Worm (Caenorhabditis elegans): Measurements from ENCODE around the gene R08E5.4.

R08E5.4 gene

DNA sequence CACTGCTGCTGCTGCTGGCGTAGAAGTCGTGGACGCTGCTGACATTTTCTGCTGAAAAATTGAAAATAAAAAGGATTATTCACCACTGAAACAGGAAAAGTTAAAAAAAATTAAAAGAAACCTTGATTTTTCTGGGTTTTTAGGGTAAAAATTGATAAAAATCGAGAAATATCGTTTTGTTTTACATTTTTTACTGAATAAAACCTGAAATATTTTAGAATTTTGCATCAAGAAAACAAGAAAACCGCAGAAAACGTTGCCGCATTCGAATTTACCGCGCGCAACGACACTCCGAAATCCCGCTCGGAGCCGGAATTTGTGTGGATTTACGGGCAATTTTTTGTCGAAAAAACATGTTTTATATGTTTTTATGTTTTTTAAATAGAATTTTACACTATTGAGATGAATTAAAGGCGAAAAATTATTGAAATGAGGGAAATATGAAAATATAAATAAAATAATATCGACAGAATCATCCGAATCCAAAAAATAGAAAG is 8.9 kb upstream of the R08E5.4 start, which contains the start of gene chk-1 (continued):
- TF ChIP-seq F39B2.1 (GFP tag; IDR thresholded peaks at IDR 0.05) (no peak), ztf-26 (tag; optimal IDR thresholded peaks at IDR 0.05) (no peak), T07F8.4 (tag; optimal IDR thresholded peaks at IDR 0.05) (no peak), F57A8.1 (GFP tag; optimal IDR thresholded peaks at IDR 0.05) (no peak), athp-1 (tag; optimal IDR thresholded peaks at IDR 0.05) (no peak), lsy-27 (tag; optimal IDR thresholded peaks at IDR 0.05; ENCODE audit: borderline replicate concordance, insufficient read depth) (no peak), nhr-80 (tag; optimal IDR thresholded peaks at IDR 0.05) (no peak), madf-3 (GFP tag; IDR thresholded peaks at IDR 0.05) (no peak), attf-6 (GFP tag; IDR thresholded peaks at IDR 0.05) (no peak), akir-1 (GFP tag; optimal IDR thresholded peaks at IDR 0.05) (no peak), ztf-28 (GFP tag; IDR thresholded peaks at IDR 0.05) (no peak), nfyb-1 (GFP tag; IDR thresholded peaks at IDR 0.05) (no peak), die-1 (tag; optimal IDR thresholded peaks at IDR 0.05) (no peak), dox-1 (GFP tag; IDR thresholded peaks at IDR 0.05) (peak; percentile 48), ztf-18 (tag; optimal IDR thresholded peaks at IDR 0.05) (no peak), ccch-3 (GFP tag; optimal IDR thresholded peaks at IDR 0.05) (no peak), aptf-2 (GFP tag; conservative IDR thresholded peaks at IDR 0.05) (no peak), ceh-40 (GFP tag; IDR thresholded peaks at IDR 0.05) (no peak), unc-62 (GFP tag; optimal IDR thresholded peaks at IDR 0.05) (no peak), mxl-1 (tag; optimal IDR thresholded peaks at IDR 0.05) (no peak), pha-4 (tag; optimal IDR thresholded peaks at IDR 0.05) (peak; percentile 8), ZK185.1 (tag; optimal IDR thresholded peaks at IDR 0.05; ENCODE audit: poor library complexity, severe bottlenecking) (no peak), attf-5 (GFP tag; optimal IDR thresholded peaks at IDR 0.05) (peak; percentile 71), lin-35 (GFP tag; optimal IDR thresholded peaks at IDR 0.05) (peak in 2 of 3 experiments; percentile 32 to 87), zfh-2 (GFP tag; conservative IDR thresholded peaks at IDR 0.05) (0 out of 2 replicates have a peak, but pooled peaks have one; percentile 8), hmg-20 (GFP tag; IDR thresholded peaks at IDR 0.05) (no peak), rcor-1 (GFP tag; IDR thresholded peaks at IDR 0.05) (0 out of 2 replicates have a peak, but pooled peaks have one; percentile 9), F23B12.7 (tag; optimal IDR thresholded peaks at IDR 0.05; ENCODE audit: insufficient read depth) (peak; percentile 77), egrh-3 (GFP tag; IDR thresholded peaks at IDR 0.05) (no peak), Y53G8AR.9 (GFP tag; conservative IDR thresholded peaks at IDR 0.05) (no peak), ztf-6 (GFP tag; IDR thresholded peaks at IDR 0.05) (no peak), ceh-79 (tag; optimal IDR thresholded peaks at IDR 0.05) (no peak), ztf-25 (GFP tag; IDR thresholded peaks at IDR 0.05) (no peak), lsl-1 (GFP tag; optimal IDR thresholded peaks at IDR 0.05) (peak; percentile 38), nhr-27 (tag; optimal IDR thresholded peaks at IDR 0.05) (no peak), him-1 (tag; optimal IDR thresholded peaks at IDR 0.05) (no peak), mes-4 (tag; optimal IDR thresholded peaks at IDR 0.05) (no peak), B0261.1 (tag; optimal IDR thresholded peaks at IDR 0.05) (no peak), attf-3 (GFP tag; conservative IDR thresholded peaks at IDR 0.05) (peak; percentile 98), tbp1 (GFP tag; optimal IDR thresholded peaks at IDR 0.05) (no peak), snpc-4 (GFP tag; optimal IDR thresholded peaks at IDR 0.05) (no peak), snpc-4 (tag; optimal IDR thresholded peaks at IDR 0.05) (no peak), lin-54 (GFP tag; optimal IDR thresholded peaks at IDR 0.05) (peak; percentile 88), ztf-22 (GFP tag; optimal IDR thresholded peaks at IDR 0.05) (no peak), ceh-58 (GFP tag; IDR thresholded peaks at IDR 0.05) (no peak), hlh-12 (tag; optimal IDR thresholded peaks at IDR 0.05) (no peak), K12H6.12 (tag; optimal IDR thresholded peaks at IDR 0.05) (no peak), hlh-26 (GFP tag; conservative IDR thresholded peaks at IDR 0.05) (no peak), nfya-2 (GFP tag; IDR thresholded peaks at IDR 0.05) (no peak)

Data from whole organism, young adult.